Fruit fly (Drosophila melanogaster): ENCODE data around the gene Rtc1.

Gene Rtc1

dm6 chrX:13781739-13782502 is 24.9 kb downstream of the Rtc1 start, which contains the start of the genes CtsB and amrt:
TSS of gene CtsB (minus strand) at chrX:13782170.
TSS of gene amrt (plus strand) at chrX:13782459.
- TF ChIP-seq Hr96 (GFP tag; optimal IDR thresholded peaks at IDR 0.05) (peak; percentile 90), CG7045 (GFP tag; optimal IDR thresholded peaks at IDR 0.05) (peak; percentile 60), CG7101 (tag; optimal IDR thresholded peaks at IDR 0.05) (peak; percentile 75), bab1 (GFP tag; optimal IDR thresholded peaks at IDR 0.05) (peak; percentile 89), cnc (optimal IDR thresholded peaks at IDR 0.05) (peak; percentile 58 to 74), kay (GFP tag; ENCODE audit: borderline replicate concordance) (no peak), CG14711 (tag; optimal IDR thresholded peaks at IDR 0.05) (peak; percentile 44), CG5204 (GFP tag; optimal IDR thresholded peaks at IDR 0.05) (peak; percentile 57), tj (GFP tag; optimal IDR thresholded peaks at IDR 0.05) (peak; percentile 99), Clk (GFP tag; optimal IDR thresholded peaks at IDR 0.05) (peak; percentile 2), pad (GFP tag; optimal IDR thresholded peaks at IDR 0.05) (peak; percentile 58), cic (GFP tag; optimal IDR thresholded peaks at IDR 0.05) (peak; percentile 75), ovo (GFP tag; optimal IDR thresholded peaks at IDR 0.05) (peak; percentile 75), CG12768 (GFP tag; optimal IDR thresholded peaks at IDR 0.05) (peak; percentile 49), Mnt (GFP tag; optimal IDR thresholded peaks at IDR 0.05) (peak; percentile 70), Crg-1 (GFP tag; optimal IDR thresholded peaks at IDR 0.05) (peak; percentile 19), CG11617 (GFP tag; optimal IDR thresholded peaks at IDR 0.05) (peak; percentile 94), toe (GFP tag; optimal IDR thresholded peaks at IDR 0.05) (peak; percentile 76), CG1620 (GFP tag; optimal IDR thresholded peaks at IDR 0.05) (peak; percentile 78), CG33017 (tag; optimal IDR thresholded peaks at IDR 0.05) (peak; percentile 32)

- TF ChIP-seq CG11617 (GFP tag; optimal IDR thresholded peaks at IDR 0.05) (no peak), Mnt (GFP tag; optimal IDR thresholded peaks at IDR 0.05) (peak; percentile 50), tj (GFP tag; optimal IDR thresholded peaks at IDR 0.05) (peak; percentile 89), pad (GFP tag; optimal IDR thresholded peaks at IDR 0.05) (peak; percentile 25), CG1620 (GFP tag; optimal IDR thresholded peaks at IDR 0.05) (peak; percentile 25), CG7045 (GFP tag; optimal IDR thresholded peaks at IDR 0.05) (no peak), toe (GFP tag; optimal IDR thresholded peaks at IDR 0.05) (no peak), cnc (optimal IDR thresholded peaks at IDR 0.05) (no peak), CG14711 (tag; optimal IDR thresholded peaks at IDR 0.05) (peak; percentile 27), CG7101 (tag; optimal IDR thresholded peaks at IDR 0.05) (peak; percentile 28), Crg-1 (GFP tag; optimal IDR thresholded peaks at IDR 0.05) (no peak), Clk (GFP tag; optimal IDR thresholded peaks at IDR 0.05) (no peak), CG5204 (GFP tag; optimal IDR thresholded peaks at IDR 0.05) (no peak), CG33017 (tag; optimal IDR thresholded peaks at IDR 0.05) (no peak), Hr96 (GFP tag; optimal IDR thresholded peaks at IDR 0.05) (no peak), bab1 (GFP tag; optimal IDR thresholded peaks at IDR 0.05) (peak; percentile 23), ovo (GFP tag; optimal IDR thresholded peaks at IDR 0.05) (no peak), CG12768 (GFP tag; optimal IDR thresholded peaks at IDR 0.05) (no peak), cic (GFP tag; optimal IDR thresholded peaks at IDR 0.05) (peak; percentile 34), kay (GFP tag; ENCODE audit: borderline replicate concordance) (no peak)
Observed at dm6 chrX:13783534-13783949, 26.6 kb downstream of the Rtc1 start, which contains the start of gene inaE. TSS of gene inaE (plus strand) at chrX:13783714.

dm6 chrX:13783958-13784907 is 27.3 kb downstream of the Rtc1 start:
- TF ChIP-seq bab1 (GFP tag; optimal IDR thresholded peaks at IDR 0.05) (peak; percentile 50), cic (GFP tag; optimal IDR thresholded peaks at IDR 0.05) (no peak), tj (GFP tag; optimal IDR thresholded peaks at IDR 0.05) (peak; percentile 52), CG11617 (GFP tag; optimal IDR thresholded peaks at IDR 0.05) (peak; percentile 31), CG5204 (GFP tag; optimal IDR thresholded peaks at IDR 0.05) (peak; percentile 60), CG7101 (tag; optimal IDR thresholded peaks at IDR 0.05) (peak; percentile 56), kay (GFP tag; ENCODE audit: borderline replicate concordance) (no peak), CG33017 (tag; optimal IDR thresholded peaks at IDR 0.05) (peak; percentile 21), ovo (GFP tag; optimal IDR thresholded peaks at IDR 0.05) (peak; percentile 61), Hr96 (GFP tag; optimal IDR thresholded peaks at IDR 0.05) (no peak), cnc (optimal IDR thresholded peaks at IDR 0.05) (no peak), Clk (GFP tag; optimal IDR thresholded peaks at IDR 0.05) (no peak), pad (GFP tag; optimal IDR thresholded peaks at IDR 0.05) (peak; percentile 14), CG12768 (GFP tag; optimal IDR thresholded peaks at IDR 0.05) (peak; percentile 46), toe (GFP tag; optimal IDR thresholded peaks at IDR 0.05) (peak; percentile 41), CG7045 (GFP tag; optimal IDR thresholded peaks at IDR 0.05) (peak; percentile 60), Crg-1 (GFP tag; optimal IDR thresholded peaks at IDR 0.05) (no peak), CG14711 (tag; optimal IDR thresholded peaks at IDR 0.05) (peak; percentile 39), Mnt (GFP tag; optimal IDR thresholded peaks at IDR 0.05) (peak; percentile 11)

- peak; percentile 36 for TF ChIP-seq bab1 (GFP tag; optimal IDR thresholded peaks at IDR 0.05)
- TF ChIP-seq CG7045 (GFP tag; optimal IDR thresholded peaks at IDR 0.05) = no peak
- TF ChIP-seq tj (GFP tag; optimal IDR thresholded peaks at IDR 0.05) = peak; percentile 98
Observed at dm6 chrX:13786037-13786667, 29.2 kb downstream of the Rtc1 start.

All from whole organism, adult.